Worm (Caenorhabditis elegans): ENCODE measurements around the gene R01B10.2.

The R01B10.2 gene

DNA sequence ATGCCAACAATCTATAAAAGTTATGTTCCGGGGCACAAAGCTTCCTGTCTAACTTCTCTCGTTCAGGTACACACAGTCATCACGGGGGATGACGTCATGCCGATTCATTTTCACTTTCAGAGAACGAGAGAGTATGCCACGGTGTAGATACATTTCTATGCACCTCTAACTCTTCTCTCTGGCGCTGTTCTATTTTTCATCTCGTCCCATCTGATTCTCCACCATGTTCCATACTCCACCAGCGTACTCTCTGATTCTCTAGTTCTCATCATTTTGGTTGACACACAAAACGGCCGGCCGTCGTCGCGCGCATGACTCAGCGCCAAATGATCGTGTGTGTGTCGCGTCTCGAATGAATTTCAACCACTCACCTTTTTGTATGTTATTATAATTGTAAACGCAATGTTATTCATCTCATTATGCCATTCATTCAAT, 40.9 kb downstream of the R01B10.2 start (continued):
- TF ChIP-seq dpl-1 (GFP tag; optimal IDR thresholded peaks at IDR 0.05) (no peak), sea-2 (GFP tag; IDR thresholded peaks at IDR 0.05) (no peak), F23B12.7 (tag; optimal IDR thresholded peaks at IDR 0.05; ENCODE audit: insufficient read depth) (no peak), efl-1 (GFP tag; optimal IDR thresholded peaks at IDR 0.05) (no peak), zim-3 (tag; optimal IDR thresholded peaks at IDR 0.05) (no peak), snpc-3.4 (tag; optimal IDR thresholded peaks at IDR 0.05) (no peak), tbp1 (GFP tag; optimal IDR thresholded peaks at IDR 0.05) (peak; percentile 64), fkh-3 (tag; optimal IDR thresholded peaks at IDR 0.05) (no peak), bed-1 (GFP tag; IDR thresholded peaks at IDR 0.05) (no peak), lin-40 (tag; optimal IDR thresholded peaks at IDR 0.05) (peak; percentile 95), nhr-27 (tag; optimal IDR thresholded peaks at IDR 0.05) (no peak), sdz-38 (tag; optimal IDR thresholded peaks at IDR 0.05) (no peak), egrh-3 (GFP tag; IDR thresholded peaks at IDR 0.05) (0 out of 2 replicates have a peak, but pooled peaks have one; percentile 14), F33H1.4 (GFP tag; IDR thresholded peaks at IDR 0.05) (no peak), snpc-4 (GFP tag; optimal IDR thresholded peaks at IDR 0.05) (peak; percentile 46), snpc-4 (tag; optimal IDR thresholded peaks at IDR 0.05) (peak in 3 of 4 experiments; percentile 50 to 69 (median 69)), lsy-27 (tag; optimal IDR thresholded peaks at IDR 0.05; ENCODE audit: borderline replicate concordance, insufficient read depth) (no peak), aptf-3 (GFP tag; IDR thresholded peaks at IDR 0.05) (no peak), ccch-3 (GFP tag; optimal IDR thresholded peaks at IDR 0.05) (no peak), hmg-20 (GFP tag; IDR thresholded peaks at IDR 0.05) (0 out of 2 replicates have a peak, but pooled peaks have one; percentile 13), zfh-2 (GFP tag; conservative IDR thresholded peaks at IDR 0.05) (peak; percentile 90), rcor-1 (GFP tag; IDR thresholded peaks at IDR 0.05) (peak; percentile 37; the same call in 1 of the 2 replicates), die-1 (tag; optimal IDR thresholded peaks at IDR 0.05) (peak; percentile 62), ztf-6 (GFP tag; IDR thresholded peaks at IDR 0.05) (no peak), F22D6.2 (tag; optimal IDR thresholded peaks at IDR 0.05) (peak; percentile 72), egl-44 (GFP tag; IDR thresholded peaks at IDR 0.05) (peak; percentile 73; the same call in 1 of the 2 replicates), unc-130 (GFP tag; optimal IDR thresholded peaks at IDR 0.05) (no peak), ztf-3 (GFP tag; optimal IDR thresholded peaks at IDR 0.05) (peak; percentile 27), nfya-2 (GFP tag; IDR thresholded peaks at IDR 0.05) (no peak), tlf-1 (GFP tag; optimal IDR thresholded peaks at IDR 0.05) (peak; percentile 85), D2030.7 (GFP tag; IDR thresholded peaks at IDR 0.05) (no peak), ZK185.1 (tag; optimal IDR thresholded peaks at IDR 0.05; ENCODE audit: poor library complexity, severe bottlenecking) (peak; percentile 78), F57A8.1 (GFP tag; optimal IDR thresholded peaks at IDR 0.05) (no peak), mes-4 (tag; optimal IDR thresholded peaks at IDR 0.05) (no peak), hlh-26 (GFP tag; conservative IDR thresholded peaks at IDR 0.05) (no peak), mcd-1 (GFP tag; IDR thresholded peaks at IDR 0.05) (peak; percentile 75), let-526 (GFP tag; IDR thresholded peaks at IDR 0.05) (peak; percentile 80; the same call in 1 of the 2 replicates), egl-18 (GFP tag; IDR thresholded peaks at IDR 0.05) (0 out of 2 replicates have a peak, but pooled peaks have one; percentile 21), ceh-91 (GFP tag; IDR thresholded peaks at IDR 0.05) (no peak), akir-1 (GFP tag; optimal IDR thresholded peaks at IDR 0.05) (peak; percentile 13), Y67H2A.10 (GFP tag; conservative IDR thresholded peaks at IDR 0.05) (peak; percentile 40; the same call in 1 of the 2 replicates), F10E7.11 (tag; optimal IDR thresholded peaks at IDR 0.05) (no peak), ceh-40 (GFP tag; IDR thresholded peaks at IDR 0.05) (no peak), C17E4.6 (GFP tag; IDR thresholded peaks at IDR 0.05) (no peak), unc-62 (GFP tag; optimal IDR thresholded peaks at IDR 0.05) (peak; percentile 25), attf-6 (GFP tag; IDR thresholded peaks at IDR 0.05) (no peak), ztf-22 (GFP tag; optimal IDR thresholded peaks at IDR 0.05) (peak; percentile 83), him-1 (tag; optimal IDR thresholded peaks at IDR 0.05) (no peak)

Measured in whole organism, young adult.